Worm (Caenorhabditis elegans) whole organism, midembryonic: ENCODE measurements around the gene nra-1.
A peak's percentile ranks its signal among the peaks of the same experiment; 100 is the strongest.

Experiments used
- T22C8.4 ChIP-seq: fragments of 200-800 bp; sonication (Bioruptor generic); IDR thresholded peaks from 2 replicates; pipeline ENCODE4 v1.3.6; 2022; ENCODE audit warnings: missing genetic modification characterization, missing compliant biosample characterization
- cog-1 ChIP-seq: sonication (generic microtip); optimal IDR thresholded peaks from 2 replicates; lab custom pipeline; 2016; ENCODE audit warnings: missing genetic modification characterization, missing compliant biosample characterization
- flt-1 ChIP-seq: fragments of 200-800 bp; sonication (Bioruptor generic); IDR thresholded peaks from 2 replicates; pipeline ENCODE4 v1.3.6; 2022; ENCODE audit warnings: missing genetic modification characterization, missing compliant biosample characterization
- klf-2 ChIP-seq: fragments of 200-800 bp; sonication (Bioruptor generic); conservative IDR thresholded peaks from 2 replicates; pipeline ENCODE4 v1.3.6; 2022; ENCODE audit warnings: missing genetic modification reagents, missing genetic modification characterization, missing compliant biosample characterization
- med-1 ChIP-seq: sonication (generic microtip); optimal IDR thresholded peaks from 2 replicates; lab custom pipeline; 2017; ENCODE audit warnings: missing genetic modification characterization, mild to moderate bottlenecking, missing compliant biosample characterization, antibody characterized with exemption, missing genetic modification reagents; ENCODE audit not compliant: insufficient read depth
- ref-1 ChIP-seq: fragments of 200-800 bp; sonication (Bioruptor generic); conservative IDR thresholded peaks from 2 replicates; pipeline ENCODE4 v1.3.6; 2022; ENCODE audit warnings: missing genetic modification reagents, missing genetic modification characterization, missing compliant biosample characterization
- tab-1 ChIP-seq: fragments of 200-800 bp; sonication (Bioruptor generic); IDR thresholded peaks from 2 replicates; pipeline ENCODE4 v1.3.6; 2022; ENCODE audit warnings: missing genetic modification characterization, missing compliant biosample characterization
- ztf-23 ChIP-seq: fragments of 200-800 bp; sonication (Bioruptor generic); IDR thresholded peaks from 2 replicates; pipeline ENCODE4 v1.3.6; 2022; ENCODE audit warnings: missing genetic modification reagents, missing genetic modification characterization, missing compliant biosample characterization
- ztf-29 ChIP-seq: fragments of 200-800 bp; sonication (Bioruptor generic); IDR thresholded peaks from 2 replicates; pipeline ENCODE4 v1.3.6; 2022; ENCODE audit warnings: missing genetic modification reagents, missing genetic modification characterization, missing compliant biosample characterization

The nra-1 gene

ce11 chrIV:17259310-17259709, 24.7 kb downstream of the nra-1 start, which contains the start of gene phyh-1:
Gene phyh-1, minus strand, starts transcription at chrIV:17259410.
- TF ChIP-seq T22C8.4, result no peak
- no peak for TF ChIP-seq tab-1 (GFP tag; lab: Robert Waterston, UW)
- TF ChIP-seq cog-1 (tag; lab: Kevin White, UChicago), result no peak
- no peak for TF ChIP-seq flt-1 (GFP tag; lab: Robert Waterston, UW)
- no peak for TF ChIP-seq ztf-23 (GFP tag; lab: Robert Waterston, UW)
- no peak for TF ChIP-seq ztf-29 (GFP tag; lab: Robert Waterston, UW)
- no peak for TF ChIP-seq med-1 (GFP tag; lab: Kevin White, UChicago)
- no peak for TF ChIP-seq klf-2 (GFP tag; lab: Robert Waterston, UW)
- TF ChIP-seq ref-1, result no peak

- TF ChIP-seq ztf-23 (GFP tag; lab: Robert Waterston, UW) (no peak), T22C8.4 (no peak), ztf-29 (GFP tag; lab: Robert Waterston, UW) (no peak), ref-1 (no peak), klf-2 (GFP tag; lab: Robert Waterston, UW) (no peak), cog-1 (tag; lab: Kevin White, UChicago) (no peak), tab-1 (GFP tag; lab: Robert Waterston, UW) (no peak), flt-1 (GFP tag; lab: Robert Waterston, UW) (no peak), med-1 (GFP tag; lab: Kevin White, UChicago) (no peak)
Measured at ce11 chrIV:17258824-17259223, 25.2 kb downstream of the nra-1 start.

- TF ChIP-seq cog-1 (tag; lab: Kevin White, UChicago) (no peak), med-1 (GFP tag; lab: Kevin White, UChicago) (no peak), T22C8.4 (no peak), klf-2 (GFP tag; lab: Robert Waterston, UW) (no peak), flt-1 (GFP tag; lab: Robert Waterston, UW) (no peak), ztf-23 (GFP tag; lab: Robert Waterston, UW) (no peak), ztf-29 (GFP tag; lab: Robert Waterston, UW) (no peak), ref-1 (no peak), tab-1 (GFP tag; lab: Robert Waterston, UW) (no peak)
Measured at ce11 chrIV:17255001-17255400, 29.0 kb downstream of the nra-1 start, which contains the start of gene gtf-2E1. Gene gtf-2E1, plus strand, starts transcription at chrIV:17255301.

- TF ChIP-seq ztf-23 (GFP tag; lab: Robert Waterston, UW) (no peak), tab-1 (GFP tag; lab: Robert Waterston, UW) (no peak), cog-1 (tag; lab: Kevin White, UChicago) (no peak), flt-1 (GFP tag; lab: Robert Waterston, UW) (no peak), klf-2 (GFP tag; lab: Robert Waterston, UW) (no peak), med-1 (GFP tag; lab: Kevin White, UChicago) (no peak), T22C8.4 (no peak), ref-1 (no peak), ztf-29 (GFP tag; lab: Robert Waterston, UW) (no peak)
Measured at ce11 chrIV:17253435-17253834, 30.6 kb downstream of the nra-1 start.

ce11 chrIV:17249691-17250181, 34.3 kb downstream of the nra-1 start, which contains the start of gene eelo-2:
Gene eelo-2, plus strand, starts transcription at chrIV:17250131.
- peak; percentile 86 for TF ChIP-seq flt-1 (GFP tag; lab: Robert Waterston, UW)
- peak; percentile 84 for TF ChIP-seq ztf-23 (GFP tag; lab: Robert Waterston, UW)
- TF ChIP-seq ztf-29 (GFP tag; lab: Robert Waterston, UW), result peak; percentile 70
- peak; percentile 81 for TF ChIP-seq cog-1 (tag; lab: Kevin White, UChicago)
- TF ChIP-seq tab-1 (GFP tag; lab: Robert Waterston, UW), result no peak; the same call in 1 of the 2 replicates

ce11 chrIV:17248538-17248937, 35.5 kb downstream of the nra-1 start:
- TF ChIP-seq tab-1 (GFP tag; lab: Robert Waterston, UW), result no peak

ce11 chrIV:17247184-17247583, 36.8 kb downstream of the nra-1 start:
- TF ChIP-seq tab-1 (GFP tag; lab: Robert Waterston, UW) (no peak), T22C8.4 (no peak), klf-2 (GFP tag; lab: Robert Waterston, UW) (no peak), ztf-23 (GFP tag; lab: Robert Waterston, UW) (no peak), cog-1 (tag; lab: Kevin White, UChicago) (no peak), med-1 (GFP tag; lab: Kevin White, UChicago) (no peak), ref-1 (no peak), ztf-29 (GFP tag; lab: Robert Waterston, UW) (no peak), flt-1 (GFP tag; lab: Robert Waterston, UW) (no peak)

ce11 chrIV:17245200-17245599, 38.8 kb downstream of the nra-1 start, which contains the start of gene ZK550.2:
Gene ZK550.2, plus strand, starts transcription at chrIV:17245584.
- TF ChIP-seq med-1 (GFP tag; lab: Kevin White, UChicago) (no peak), cog-1 (tag; lab: Kevin White, UChicago) (no peak), T22C8.4 (no peak), flt-1 (GFP tag; lab: Robert Waterston, UW) (no peak), ztf-23 (GFP tag; lab: Robert Waterston, UW) (no peak), klf-2 (GFP tag; lab: Robert Waterston, UW) (no peak), ztf-29 (GFP tag; lab: Robert Waterston, UW) (no peak)

- TF ChIP-seq ref-1 (no peak), ztf-29 (GFP tag; lab: Robert Waterston, UW) (no peak), flt-1 (GFP tag; lab: Robert Waterston, UW) (no peak), med-1 (GFP tag; lab: Kevin White, UChicago) (no peak), ztf-23 (GFP tag; lab: Robert Waterston, UW) (no peak), klf-2 (GFP tag; lab: Robert Waterston, UW) (no peak), cog-1 (tag; lab: Kevin White, UChicago) (no peak), tab-1 (GFP tag; lab: Robert Waterston, UW) (no peak), T22C8.4 (no peak)
Measured at ce11 chrIV:17238951-17239350, 45.0 kb downstream of the nra-1 start.
